Fruit fly (Drosophila melanogaster): Measurements from ENCODE around the gene CG13962.

DNA sequence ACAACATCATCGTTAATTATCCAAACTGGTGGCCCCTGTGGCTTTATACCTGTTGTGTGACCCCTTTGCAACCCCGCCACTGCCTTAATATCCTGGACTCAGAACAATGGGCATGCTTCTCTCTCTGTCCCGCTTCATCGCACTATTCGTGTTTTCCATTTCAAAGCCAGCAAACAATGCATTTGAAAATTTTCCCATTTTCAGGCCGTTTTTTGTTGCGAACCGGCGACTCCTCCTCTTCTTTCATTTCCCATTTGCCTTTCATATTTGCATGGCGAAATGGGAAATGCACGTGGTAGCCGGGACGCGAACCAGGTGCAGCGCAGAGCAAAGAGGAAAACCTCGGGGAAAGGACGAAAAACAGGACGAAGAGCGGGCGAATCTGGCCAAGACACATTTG is 45.4 kb upstream of the CG13962 start:
- TF ChIP-seq Lpt (GFP tag; optimal IDR thresholded peaks at IDR 0.05): no peak
- TF ChIP-seq fd85E (GFP tag; optimal IDR thresholded peaks at IDR 0.05): no peak
- no peak for TF ChIP-seq cyc (GFP tag; optimal IDR thresholded peaks at IDR 0.05)
- TF ChIP-seq CG8319 (GFP tag; optimal IDR thresholded peaks at IDR 0.05): no peak

Data from whole organism, prepupa.